Fruit fly (Drosophila melanogaster): ENCODE results near the gene Hrb87F.

- TF ChIP-seq CG15336 (GFP tag; IDR thresholded peaks at IDR 0.05) (peak; percentile 16; the same call in 1 of the 2 replicates), Lpt (GFP tag; optimal IDR thresholded peaks at IDR 0.05) (no peak), Eip75B (GFP tag; optimal IDR thresholded peaks at IDR 0.05) (peak; percentile 1), fkh (GFP tag; optimal IDR thresholded peaks at IDR 0.05) (no peak)
Observed at dm6 chr3R:13682994-13683623, 22.8 kb upstream of the Hrb87F start.

Data from whole organism, prepupa.